Worm (Caenorhabditis elegans) whole organism, early embryonic: ENCODE data around the gene tap-1.

ENCODE experiments used
- B0310.2 ChIP-seq: sonication (generic microtip); optimal IDR thresholded peaks from 2 replicates; lab custom pipeline; 2016; ENCODE audit warnings: mild to moderate bottlenecking, missing genetic modification characterization, missing compliant biosample characterization
- F13C5.2 ChIP-seq: sonication (generic microtip); optimal IDR thresholded peaks from 2 replicates; lab custom pipeline; 2017; ENCODE audit warnings: mild to moderate bottlenecking, missing genetic modification characterization, inconsistent platforms, missing compliant biosample characterization
- aly-1 ChIP-seq: sonication (generic microtip); optimal IDR thresholded peaks from 2 replicates; lab custom pipeline; 2016; ENCODE audit warnings: missing genetic modification characterization, missing compliant biosample characterization
- ama-1 ChIP-seq: fragments of 150-350 bp; optimal IDR thresholded peaks from 2 replicates; lab custom pipeline; 2014
- ceh-13 ChIP-seq: fragments of 200-800 bp; sonication (Bioruptor generic); optimal IDR thresholded peaks from 2 replicates; lab custom pipeline; 2018; ENCODE audit warnings: mild to moderate bottlenecking, missing genetic modification characterization, missing compliant biosample characterization
- ceh-36 ChIP-seq: sonication (generic microtip); optimal IDR thresholded peaks from 2 replicates; lab custom pipeline; 2016; ENCODE audit warnings: missing genetic modification characterization, inconsistent platforms, missing compliant biosample characterization
- ets-7 ChIP-seq: sonication (generic microtip); optimal IDR thresholded peaks from 2 replicates; lab custom pipeline; 2016; ENCODE audit warnings: missing genotype, missing genetic modification characterization, missing compliant biosample characterization
- flt-1 ChIP-seq: fragments of 200-800 bp; sonication (Bioruptor generic); IDR thresholded peaks from 2 replicates; pipeline ENCODE4 v1.3.6; 2022; ENCODE audit warnings: missing genetic modification characterization, missing compliant biosample characterization
- hmbx-1 ChIP-seq: sonication (generic microtip); optimal IDR thresholded peaks from 2 replicates; lab custom pipeline; 2016; ENCODE audit warnings: mild to moderate bottlenecking, missing genetic modification characterization, missing compliant biosample characterization
- hmg-4 ChIP-seq: fragments of 200-800 bp; sonication (Bioruptor generic); optimal IDR thresholded peaks from 2 replicates; lab custom pipeline; 2018; ENCODE audit warnings: mild to moderate bottlenecking, missing genetic modification characterization, missing compliant biosample characterization
- hnd-1 ChIP-seq: sonication (generic microtip); optimal IDR thresholded peaks from 2 replicates; lab custom pipeline; 2016; ENCODE audit warnings: missing genetic modification characterization, missing compliant biosample characterization
- pes-1 ChIP-seq: fragments of 200-800 bp; sonication (Bioruptor generic); IDR thresholded peaks from 2 replicates; pipeline ENCODE4 v1.3.6; 2022; ENCODE audit warnings: missing genetic modification reagents, missing genetic modification characterization, missing compliant biosample characterization
- scrt-1 ChIP-seq: fragments of 200-800 bp; sonication (Bioruptor generic); IDR thresholded peaks from 2 replicates; pipeline ENCODE4 v1.3.6; 2022; ENCODE audit warnings: missing genetic modification characterization, missing compliant biosample characterization
- sea-1 ChIP-seq: fragments of 200-800 bp; sonication (Bioruptor generic); conservative IDR thresholded peaks from 2 replicates; pipeline ENCODE4 v1.3.6; 2022; ENCODE audit warnings: missing genetic modification characterization, missing compliant biosample characterization
- tbx-11 ChIP-seq: fragments of 200-800 bp; sonication (Bioruptor generic); IDR thresholded peaks from 2 replicates; pipeline ENCODE4 v1.3.6; 2022; ENCODE audit warnings: missing genetic modification characterization, missing compliant biosample characterization
- tbx-37 ChIP-seq: fragments of 200-800 bp; sonication (Bioruptor generic); conservative IDR thresholded peaks from 2 replicates; pipeline ENCODE4 v1.3.6; 2022; ENCODE audit warnings: missing genetic modification reagents, missing genetic modification characterization, missing compliant biosample characterization
- tra-4 ChIP-seq: sonication (generic microtip); optimal IDR thresholded peaks from 2 replicates; lab custom pipeline; 2017; ENCODE audit warnings: missing genetic modification characterization, missing compliant biosample characterization

Gene tap-1

DNA sequence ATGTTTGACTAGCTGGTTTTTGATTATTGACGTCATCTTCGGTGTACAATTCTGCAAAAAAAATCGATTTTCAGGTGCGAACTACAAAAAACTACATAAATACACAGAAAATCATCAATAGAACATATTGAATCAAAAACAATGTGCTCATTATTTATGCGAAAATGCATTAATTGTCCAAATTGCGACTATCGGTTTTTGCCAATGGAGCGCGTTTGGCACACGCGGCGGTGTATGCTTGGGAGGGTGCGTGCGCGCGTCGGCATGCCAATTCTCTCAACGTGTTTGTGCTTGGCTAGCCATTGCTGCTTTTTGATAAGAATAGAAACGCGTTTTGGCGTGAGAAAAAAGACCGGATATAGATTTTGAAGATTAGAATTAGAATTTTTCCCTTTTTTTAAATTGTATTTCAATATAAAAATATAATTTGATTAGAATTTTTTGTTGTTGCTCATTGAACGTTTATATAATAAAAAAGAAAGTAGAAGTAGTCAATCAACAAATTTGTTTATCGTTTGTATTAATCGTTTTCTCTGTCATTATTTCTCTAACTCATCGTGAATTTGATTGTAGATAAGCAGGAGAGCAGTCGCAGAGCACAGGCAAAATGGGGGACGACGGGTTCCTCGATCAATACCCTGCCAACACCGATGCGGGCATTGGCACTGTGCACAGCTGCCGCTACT lies at the start of gene tap-1, which contains the start of gene C44H4.4:
tap-1 (plus strand) TSS at position 574 of the 686 bp plus-strand sequence.
C44H4.4 (minus strand) TSS at position 51 of the 686 bp plus-strand sequence.
- TF ChIP-seq pes-1 (GFP tag; lab: Robert Waterston, UW) (no peak), F13C5.2 (tag; lab: Kevin White, UChicago) (peak; percentile 42), B0310.2 (tag; lab: Kevin White, UChicago) (no peak), hnd-1 (tag; lab: Kevin White, UChicago) (no peak), hmg-4 (GFP tag; lab: Kevin White, UChicago) (no peak)

- TF ChIP-seq ama-1 (no peak), pes-1 (GFP tag; lab: Robert Waterston, UW) (no peak), aly-1 (tag; lab: Kevin White, UChicago) (no peak), scrt-1 (GFP tag; lab: Robert Waterston, UW) (no peak), tbx-37 (GFP tag; lab: Robert Waterston, UW) (no peak), B0310.2 (tag; lab: Kevin White, UChicago) (no peak), hmbx-1 (no peak), ceh-13 (GFP tag; lab: Kevin White, UChicago) (no peak), hnd-1 (tag; lab: Kevin White, UChicago) (no peak), tra-4 (tag; lab: Kevin White, UChicago) (no peak)
Measured at ce11 chrX:14541992-14542391, 47.4 kb upstream of the tap-1 start, which contains the start of gene fbxa-81. TSS of gene fbxa-81 (minus strand) at chrX:14542092.

DNA sequence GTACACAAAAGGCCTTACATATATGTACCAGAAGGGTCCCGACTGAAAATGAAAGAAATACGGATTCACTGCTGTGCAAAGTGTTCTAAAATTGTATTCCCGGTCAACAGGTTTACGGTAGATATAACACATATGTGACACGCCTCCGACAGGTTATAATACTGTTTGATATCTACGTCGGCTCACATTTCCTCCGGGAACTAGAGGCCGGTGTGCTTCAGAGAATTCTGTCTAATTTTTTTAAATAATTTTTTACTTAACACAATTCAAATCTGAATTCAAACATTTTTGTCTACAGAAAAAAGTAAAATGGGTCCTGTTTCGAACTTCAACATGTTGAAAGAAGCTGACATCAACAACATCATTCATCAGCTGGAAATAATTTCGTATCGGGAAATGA lies 46.2 kb upstream of the tap-1 start, which contains the start of gene T24C2.3:
T24C2.3 (plus strand) TSS at position 301 of the 400 bp plus-strand sequence.
- no peak for TF ChIP-seq scrt-1 (GFP tag; lab: Robert Waterston, UW)
- no peak for TF ChIP-seq F13C5.2 (tag; lab: Kevin White, UChicago)
- TF ChIP-seq aly-1 (tag; lab: Kevin White, UChicago), result no peak
- TF ChIP-seq hmg-4 (GFP tag; lab: Kevin White, UChicago), result no peak
- TF ChIP-seq ceh-13 (GFP tag; lab: Kevin White, UChicago), result no peak
- TF ChIP-seq tbx-37 (GFP tag; lab: Robert Waterston, UW), result no peak
- TF ChIP-seq B0310.2 (tag; lab: Kevin White, UChicago), result no peak
- TF ChIP-seq flt-1 (GFP tag; lab: Robert Waterston, UW), result no peak
- no peak for TF ChIP-seq hmbx-1
- no peak for TF ChIP-seq sea-1
- no peak for TF ChIP-seq tra-4 (tag; lab: Kevin White, UChicago)
- TF ChIP-seq hnd-1 (tag; lab: Kevin White, UChicago), result no peak
- TF ChIP-seq pes-1 (GFP tag; lab: Robert Waterston, UW), result no peak
- no peak for TF ChIP-seq ets-7
- TF ChIP-seq tbx-11 (GFP tag; lab: Robert Waterston, UW), result no peak
- no peak for TF ChIP-seq ceh-36

ce11 chrX:14545543-14545942 lies 43.9 kb upstream of the tap-1 start, which contains the start of gene enri-2:
TSS of gene enri-2 (plus strand) at chrX:14545843.
- TF ChIP-seq hmg-4 (GFP tag; lab: Kevin White, UChicago), result no peak
- TF ChIP-seq scrt-1 (GFP tag; lab: Robert Waterston, UW), result no peak

DNA sequence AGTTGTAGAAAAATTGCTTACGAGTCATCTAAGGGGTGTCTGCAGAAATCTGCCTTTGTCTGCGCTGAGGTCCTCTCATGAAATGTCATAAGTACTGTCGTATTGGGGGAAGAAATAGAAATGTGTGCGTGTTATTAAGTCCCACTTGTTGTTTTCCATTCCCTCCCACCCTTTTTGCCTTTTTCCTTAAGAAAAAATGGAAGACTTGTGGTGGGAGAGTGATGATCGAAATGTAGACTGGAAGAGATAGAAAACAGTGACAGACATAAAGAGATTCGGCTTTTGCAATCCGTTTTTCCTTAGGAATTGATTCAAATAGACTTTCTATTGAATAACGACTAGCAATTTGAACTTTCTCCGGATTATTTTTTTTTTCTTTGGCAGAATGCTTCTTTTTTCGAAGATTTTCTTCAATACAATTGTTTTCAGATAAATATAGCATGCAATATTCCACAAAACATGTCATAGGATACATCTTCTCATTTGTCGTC lies 39.7 kb upstream of the tap-1 start, which contains the start of gene ram-5:
ram-5 (plus strand) TSS at position 441 of the 491 bp plus-strand sequence.
- TF ChIP-seq ama-1, result no peak
- no peak for TF ChIP-seq hnd-1 (tag; lab: Kevin White, UChicago)
- no peak for TF ChIP-seq scrt-1 (GFP tag; lab: Robert Waterston, UW)
- no peak for TF ChIP-seq ceh-13 (GFP tag; lab: Kevin White, UChicago)
- no peak for TF ChIP-seq ets-7
- no peak for TF ChIP-seq tbx-37 (GFP tag; lab: Robert Waterston, UW)
- TF ChIP-seq hmbx-1, result no peak
- TF ChIP-seq F13C5.2 (tag; lab: Kevin White, UChicago), result no peak
- no peak for TF ChIP-seq B0310.2 (tag; lab: Kevin White, UChicago)
- TF ChIP-seq tra-4 (tag; lab: Kevin White, UChicago), result no peak
- no peak for TF ChIP-seq pes-1 (GFP tag; lab: Robert Waterston, UW)
- TF ChIP-seq sea-1, result no peak
- TF ChIP-seq flt-1 (GFP tag; lab: Robert Waterston, UW), result no peak
- no peak for TF ChIP-seq ceh-36
- TF ChIP-seq tbx-11 (GFP tag; lab: Robert Waterston, UW), result no peak
- no peak for TF ChIP-seq aly-1 (tag; lab: Kevin White, UChicago)
- no peak for TF ChIP-seq hmg-4 (GFP tag; lab: Kevin White, UChicago)

DNA sequence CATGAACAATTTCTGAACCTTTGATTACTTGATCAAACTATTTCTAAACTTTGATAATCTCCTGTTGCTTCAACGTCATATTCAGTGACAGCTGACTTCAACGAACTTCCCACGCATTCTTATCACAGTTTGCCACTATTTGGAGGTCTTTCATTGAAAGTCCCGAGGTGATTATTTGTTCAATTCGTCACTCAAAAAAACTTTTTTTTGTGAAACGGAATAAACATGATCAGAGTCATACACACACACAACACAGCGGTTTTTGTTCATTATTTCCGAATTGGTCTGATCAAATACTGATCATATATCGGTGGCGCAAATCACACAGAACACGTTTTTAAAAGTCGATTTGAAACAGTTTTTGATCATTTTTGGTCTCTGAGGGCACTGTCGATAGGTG lies 33.0 kb upstream of the tap-1 start:
- TF ChIP-seq ceh-36, result no peak
- no peak for TF ChIP-seq sea-1
- no peak for TF ChIP-seq hmg-4 (GFP tag; lab: Kevin White, UChicago)
- TF ChIP-seq ama-1, result no peak
- TF ChIP-seq aly-1 (tag; lab: Kevin White, UChicago), result no peak
- no peak for TF ChIP-seq flt-1 (GFP tag; lab: Robert Waterston, UW)
- no peak for TF ChIP-seq scrt-1 (GFP tag; lab: Robert Waterston, UW)

DNA sequence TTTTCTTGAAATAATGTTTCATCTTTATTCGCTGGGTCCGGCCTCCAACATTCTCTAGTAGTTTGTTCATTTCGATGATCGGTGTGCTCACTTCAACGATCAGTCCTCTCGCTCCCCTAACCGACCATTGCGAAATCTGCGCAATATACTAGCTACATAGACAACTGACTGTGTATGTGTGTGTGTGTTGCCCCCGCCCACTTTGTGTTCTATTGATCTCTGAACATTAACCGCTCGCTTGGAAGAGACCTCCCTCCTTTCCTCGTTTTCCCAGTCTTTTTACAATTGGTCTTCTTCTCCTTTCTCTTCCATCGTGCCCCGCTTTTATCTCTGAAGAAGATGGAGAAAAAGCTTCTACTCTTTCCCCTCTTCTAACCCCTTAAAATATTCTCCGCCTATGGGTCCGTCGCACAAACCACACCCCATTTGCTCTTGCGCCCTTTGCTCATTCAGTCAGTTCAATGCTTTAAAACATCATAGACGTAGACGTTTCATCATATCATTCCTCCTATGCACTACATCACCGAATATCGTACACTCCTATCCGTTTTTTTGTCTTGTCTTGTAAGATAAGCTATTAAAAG lies 32.0 kb upstream of the tap-1 start:
- TF ChIP-seq pes-1 (GFP tag; lab: Robert Waterston, UW) (no peak), hmbx-1 (no peak), B0310.2 (tag; lab: Kevin White, UChicago) (no peak), flt-1 (GFP tag; lab: Robert Waterston, UW) (no peak)
